Worm (Caenorhabditis elegans) whole organism, mixed stage, embryonic: ENCODE measurements around the gene che-6.

Experiments used
- drap-1 ChIP-seq: fragments of 200-800 bp; sonication (Bioruptor generic); optimal IDR thresholded peaks from 3 replicates; lab custom pipeline; 2018; ENCODE audit warnings: mild to moderate bottlenecking, missing genetic modification characterization, missing compliant biosample characterization
- elt-1 ChIP-seq: sonication (generic microtip); optimal IDR thresholded peaks from 2 replicates; lab custom pipeline; 2017; ENCODE audit warnings: missing genetic modification characterization, mild to moderate bottlenecking, missing compliant biosample characterization, antibody characterized with exemption, moderate library complexity, borderline replicate concordance; ENCODE audit not compliant: insufficient read depth
- ztf-11 ChIP-seq: fragments of 150-350 bp; optimal IDR thresholded peaks from 2 replicates; lab custom pipeline; 2014; ENCODE audit warnings: missing biosample characterization, missing genetic modification characterization

- TF ChIP-seq elt-1 (tag; lab: Kevin White, UChicago) (no peak), ztf-11 (tag; lab: Kevin White, UChicago) (no peak), drap-1 (no peak)
These were observed 22.3 kb upstream of the che-6 start, which contains the start of gene C23H5.12 for ce11 chrIV:2133431-2133940.
